Worm (Caenorhabditis elegans): ENCODE measurements around the gene Y25C1A.8.

DNA sequence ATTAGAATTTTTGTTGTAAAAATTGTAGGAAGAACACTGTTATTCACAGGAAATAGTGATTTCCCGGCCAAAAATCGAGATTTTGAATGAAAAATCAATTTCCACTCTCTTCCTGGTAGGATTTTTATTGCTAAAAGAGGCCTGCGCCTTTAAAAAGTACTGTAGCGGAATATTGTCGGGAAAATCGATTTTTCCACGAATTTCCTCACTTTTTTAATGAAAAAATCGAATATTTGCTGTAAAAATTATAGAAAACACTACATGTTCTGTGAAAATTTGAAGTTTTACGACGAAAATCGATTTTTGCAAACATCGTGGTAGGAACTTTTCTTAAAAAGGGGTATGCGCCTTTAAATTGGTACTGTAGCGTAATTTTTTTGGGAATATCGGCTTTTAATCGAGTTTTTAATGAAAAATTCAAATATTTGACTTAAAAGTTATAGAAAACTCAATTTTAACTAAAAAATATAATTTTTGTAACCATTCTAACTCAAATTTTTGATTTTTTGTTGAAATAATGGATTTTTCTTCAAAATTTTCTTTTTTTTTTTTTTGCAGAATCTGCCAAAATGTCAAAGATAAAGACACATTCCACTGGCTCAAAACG lies 20.4 kb downstream of the Y25C1A.8 start, which contains the start of gene lin-8:
- no peak for TF ChIP-seq unc-130 (tag; optimal IDR thresholded peaks at IDR 0.05)
- TF ChIP-seq mdl-1 (tag; optimal IDR thresholded peaks at IDR 0.05): no peak
- TF ChIP-seq F16B12.6 (tag; optimal IDR thresholded peaks at IDR 0.05): no peak
- TF ChIP-seq unc-62 (GFP tag; optimal IDR thresholded peaks at IDR 0.05): no peak
- no peak for TF ChIP-seq nhr-84 (tag; optimal IDR thresholded peaks at IDR 0.05)
- TF ChIP-seq ceh-82 (tag; optimal IDR thresholded peaks at IDR 0.05): no peak
- no peak for TF ChIP-seq fos-1 (tag; optimal IDR thresholded peaks at IDR 0.05)
- no peak for TF ChIP-seq snpc-4 (tag; optimal IDR thresholded peaks at IDR 0.05)
- TF ChIP-seq nhr-237 (tag; optimal IDR thresholded peaks at IDR 0.05): no peak

Data from whole organism, L1 larva.